Worm (Caenorhabditis elegans) whole organism, L4 larva: ENCODE data around the gene gpcp-2.

Experiments
- ama-1 ChIP-seq: fragments of 150-350 bp; optimal IDR thresholded peaks from 2 replicates; lab custom pipeline; 2014; ENCODE audit warnings: inconsistent platforms, mixed read lengths
- ctbp-1 ChIP-seq: fragments of 200-800 bp; sonication (Bioruptor generic); IDR thresholded peaks from 2 replicates; pipeline ENCODE4 v1.3.6; 2022; ENCODE audit warnings: missing genetic modification reagents, missing genetic modification characterization, missing compliant biosample characterization
- daf-8 ChIP-seq: fragments of 200-800 bp; sonication (Bioruptor generic); IDR thresholded peaks from 2 replicates; pipeline ENCODE4 v1.3.6; 2022; ENCODE audit warnings: missing genetic modification characterization, missing compliant biosample characterization
- fos-1 ChIP-seq: fragments of 150-350 bp; optimal IDR thresholded peaks from 2 replicates; lab custom pipeline; 2014; ENCODE audit warnings: missing biosample characterization, missing genetic modification characterization
- nhr-11 ChIP-seq: fragments of 150-350 bp; optimal IDR thresholded peaks from 2 replicates; lab custom pipeline; 2014; ENCODE audit warnings: missing biosample characterization, missing genetic modification characterization
- nhr-25 ChIP-seq: sonication (generic microtip); optimal IDR thresholded peaks from 2 replicates; lab custom pipeline; 2017; ENCODE audit warnings: missing genetic modification characterization, mild to moderate bottlenecking, missing compliant biosample characterization, antibody characterized with exemption, moderate library complexity, borderline replicate concordance; ENCODE audit not compliant: insufficient read depth
- nhr-77 ChIP-seq: fragments of 150-350 bp; optimal IDR thresholded peaks from 2 replicates; lab custom pipeline; 2014; ENCODE audit warnings: missing biosample characterization, missing genetic modification characterization
- pqm-1 ChIP-seq: sonication (generic microtip); optimal IDR thresholded peaks from 2 replicates; lab custom pipeline; 2017; ENCODE audit warnings: missing biosample characterization, missing genetic modification characterization
- snpc-4 ChIP-seq: fragments of 150-350 bp; optimal IDR thresholded peaks from 2 replicates; lab custom pipeline; 2014; ENCODE audit warnings: missing biosample characterization, missing genetic modification characterization
- unc-62 ChIP-seq, 3 experiments: fragments of 150-350 bp in 1 of 3; sonication (generic microtip); optimal IDR thresholded peaks in 2 of 3; peaks in 1 of 3; 1 replicate in 1 of 3; 2 replicates in 2 of 3; lab custom pipeline; 2014 to 2017; ENCODE audit warnings: missing biosample characterization in 3 of 3, missing genetic modification characterization in 3 of 3, missing genetic modification reagents in 3 of 3, missing genotype in 1 of 3

DNA sequence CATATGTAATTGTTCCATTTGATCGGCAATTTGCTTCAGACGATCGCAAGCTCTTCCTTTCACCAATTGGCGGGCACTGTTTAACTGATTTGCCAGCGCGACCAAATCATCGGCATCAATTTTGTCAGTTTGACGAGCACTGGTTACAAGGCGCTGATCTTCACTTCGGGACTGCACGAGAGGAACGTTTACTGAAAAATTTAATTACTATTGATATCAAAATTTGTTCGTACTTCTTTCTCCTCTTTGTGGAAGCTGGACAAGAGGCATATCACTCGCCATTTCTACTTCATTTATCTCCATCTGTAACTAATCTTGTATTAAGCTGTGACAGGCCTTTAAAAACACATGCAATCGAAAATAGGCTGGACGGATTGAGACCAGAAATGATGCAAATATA, 35.3 kb downstream of the gpcp-2 start, which contains the start of gene C08B11.9:
- no peak for TF ChIP-seq pqm-1
- TF ChIP-seq nhr-25 (tag; lab: Kevin White, UChicago) = no peak
- TF ChIP-seq fos-1 = no peak
- TF ChIP-seq snpc-4 (tag; lab: Kevin White, UChicago) = no peak
- TF ChIP-seq nhr-77 (tag; lab: Kevin White, UChicago) = no peak
- TF ChIP-seq ama-1 (lab: Kevin White, UChicago) = no peak
- no peak for TF ChIP-seq unc-62 (GFP tag; optimal IDR thresholded peaks at IDR 0.05 in 1 of 2; lab: Kevin White, UChicago)
- TF ChIP-seq unc-62 (tag; optimal IDR thresholded peaks at IDR 0.05; lab: Kevin White, UChicago) = no peak
- no peak for TF ChIP-seq ctbp-1
- no peak for TF ChIP-seq nhr-11 (tag; lab: Kevin White, UChicago)
- no peak for TF ChIP-seq daf-8 (GFP tag; lab: Robert Waterston, UW)
